Worm (Caenorhabditis elegans) whole organism, late embryonic: ENCODE measurements around the gene mrps-26.

ENCODE experiments used
- F13H6.1 ChIP-seq: sonication (generic microtip); optimal IDR thresholded peaks from 2 replicates; lab custom pipeline; 2016; ENCODE audit warnings: missing genetic modification characterization, missing compliant biosample characterization
- K02D7.2 ChIP-seq: sonication (generic microtip); optimal IDR thresholded peaks from 2 replicates; lab custom pipeline; 2017; ENCODE audit warnings: mild to moderate bottlenecking, missing genetic modification characterization, missing compliant biosample characterization
- ahr-1 ChIP-seq: sonication (generic microtip); optimal IDR thresholded peaks from 2 replicates; lab custom pipeline; 2016; ENCODE audit warnings: missing genetic modification characterization, missing compliant biosample characterization
- ceh-18 ChIP-seq: sonication (generic microtip); optimal IDR thresholded peaks from 2 replicates; lab custom pipeline; 2016; ENCODE audit warnings: missing genetic modification characterization, missing compliant biosample characterization
- ceh-22 ChIP-seq: sonication (generic microtip); optimal IDR thresholded peaks from 2 replicates; lab custom pipeline; 2017; ENCODE audit warnings: missing biosample characterization, missing genetic modification characterization
- ceh-24 ChIP-seq: sonication (generic microtip); optimal IDR thresholded peaks from 2 replicates; lab custom pipeline; 2016; ENCODE audit warnings: mild to moderate bottlenecking, missing genetic modification characterization, missing compliant biosample characterization
- ceh-9 ChIP-seq: sonication (generic microtip); optimal IDR thresholded peaks from 2 replicates; lab custom pipeline; 2016; ENCODE audit warnings: mild to moderate bottlenecking, missing genetic modification characterization, inconsistent platforms, missing compliant biosample characterization
- che-1 ChIP-seq: sonication (generic microtip); optimal IDR thresholded peaks from 2 replicates; lab custom pipeline; 2016; ENCODE audit warnings: mild to moderate bottlenecking, missing genetic modification characterization, missing compliant biosample characterization
- dve-1 ChIP-seq: sonication (generic microtip); optimal IDR thresholded peaks from 2 replicates; lab custom pipeline; 2017; ENCODE audit warnings: antibody characterized with exemption, mild to moderate bottlenecking, missing genetic modification characterization, missing compliant biosample characterization
- elt-2 ChIP-seq: sonication (generic microtip); optimal IDR thresholded peaks from 2 replicates; lab custom pipeline; 2016; ENCODE audit warnings: missing genetic modification reagents, missing genetic modification characterization, missing compliant biosample characterization
- elt-4 ChIP-seq: sonication (generic microtip); optimal IDR thresholded peaks from 2 replicates; lab custom pipeline; 2016; ENCODE audit warnings: missing genetic modification characterization, missing compliant biosample characterization
- ets-4 ChIP-seq: sonication (generic microtip); optimal IDR thresholded peaks from 2 replicates; lab custom pipeline; 2016; ENCODE audit warnings: missing genetic modification characterization, missing compliant biosample characterization
- eyg-1 ChIP-seq: sonication (generic microtip); optimal IDR thresholded peaks from 2 replicates; lab custom pipeline; 2016; ENCODE audit warnings: missing genotype, missing genetic modification characterization, missing compliant biosample characterization
- fax-1 ChIP-seq: sonication (generic microtip); optimal IDR thresholded peaks from 2 replicates; lab custom pipeline; 2016; ENCODE audit warnings: missing genotype, missing genetic modification characterization, missing compliant biosample characterization
- fkh-10 ChIP-seq: fragments of 150-350 bp; optimal IDR thresholded peaks from 2 replicates; lab custom pipeline; 2014; ENCODE audit warnings: missing biosample characterization, missing genetic modification reagents, missing genetic modification characterization
- hlh-13 ChIP-seq: fragments of 200-800 bp; sonication (Bioruptor generic); optimal IDR thresholded peaks from 2 replicates; lab custom pipeline; 2018; ENCODE audit warnings: mild to moderate bottlenecking, missing genetic modification characterization, missing compliant biosample characterization
- hlh-30 ChIP-seq: sonication (generic microtip); optimal IDR thresholded peaks from 2 replicates; lab custom pipeline; 2017; ENCODE audit warnings: antibody characterized with exemption, missing genetic modification characterization, missing compliant biosample characterization; ENCODE audit not compliant: insufficient read depth
- hlh-6 ChIP-seq: sonication (generic microtip); optimal IDR thresholded peaks from 2 replicates; lab custom pipeline; 2016; ENCODE audit warnings: missing genotype, missing genetic modification characterization, missing compliant biosample characterization
- lin-11 ChIP-seq: fragments of 200-800 bp; sonication (Bioruptor generic); optimal IDR thresholded peaks from 2 replicates; lab custom pipeline; 2018; ENCODE audit warnings: mild to moderate bottlenecking, missing genetic modification characterization, missing compliant biosample characterization
- npax-4 ChIP-seq: sonication (generic microtip); optimal IDR thresholded peaks from 2 replicates; lab custom pipeline; 2016; ENCODE audit warnings: missing genetic modification characterization, missing compliant biosample characterization
- odd-2 ChIP-seq: sonication (generic microtip); optimal IDR thresholded peaks from 2 replicates; lab custom pipeline; 2017; ENCODE audit warnings: antibody characterized with exemption, mild to moderate bottlenecking, missing genetic modification characterization, missing compliant biosample characterization
- pat-9 ChIP-seq: fragments of 200-800 bp; sonication (Bioruptor generic); optimal IDR thresholded peaks from 2 replicates; lab custom pipeline; 2018; ENCODE audit warnings: mild to moderate bottlenecking, missing genetic modification characterization, moderate library complexity, missing compliant biosample characterization
- pha-4 ChIP-seq: fragments of 150-350 bp; optimal IDR thresholded peaks from 2 replicates; lab custom pipeline; 2018; ENCODE audit warnings: missing biosample characterization, missing genetic modification reagents, missing genetic modification characterization
- ref-2 ChIP-seq: sonication (generic microtip); optimal IDR thresholded peaks from 2 replicates; lab custom pipeline; 2016; ENCODE audit warnings: missing genetic modification characterization, missing compliant biosample characterization
- rnt-1 ChIP-seq: sonication (generic microtip); optimal IDR thresholded peaks from 2 replicates; lab custom pipeline; 2016; ENCODE audit warnings: missing genetic modification characterization, missing compliant biosample characterization
- sox-2 ChIP-seq: fragments of 200-800 bp; sonication (Bioruptor generic); IDR thresholded peaks from 2 replicates; pipeline ENCODE4 v1.3.6; 2022; ENCODE audit warnings: missing genetic modification reagents, missing genetic modification characterization, missing compliant biosample characterization
- sox-4 ChIP-seq: sonication (generic microtip); optimal IDR thresholded peaks from 2 replicates; lab custom pipeline; 2017; ENCODE audit warnings: mild to moderate bottlenecking, missing genetic modification characterization, inconsistent platforms, missing compliant biosample characterization
- tbx-7 ChIP-seq: sonication (generic microtip); optimal IDR thresholded peaks from 2 replicates; lab custom pipeline; 2016; ENCODE audit warnings: missing genotype, missing genetic modification characterization, missing compliant biosample characterization
- unc-3 ChIP-seq, 2 experiments: fragments of 200-800 bp in 1 of 2; sonication (Bioruptor generic) in 1 of 2; sonication (generic microtip) in 1 of 2; conservative IDR thresholded peaks in 1 of 2; optimal IDR thresholded peaks in 1 of 2; 2 replicates each; pipeline versions ENCODE4 v1.3.6 to Lab custom; 2016 to 2022; ENCODE audit warnings: missing compliant biosample characterization in 2 of 2, missing genetic modification characterization in 2 of 2, missing genetic modification reagents in 1 of 2
- unc-42 ChIP-seq: sonication (generic microtip); optimal IDR thresholded peaks from 2 replicates; lab custom pipeline; 2016; ENCODE audit warnings: missing genotype, missing genetic modification characterization, missing compliant biosample characterization
- unc-55 ChIP-seq: sonication (generic microtip); optimal IDR thresholded peaks from 2 replicates; lab custom pipeline; 2017; ENCODE audit warnings: missing biosample characterization, missing genetic modification reagents, missing genetic modification characterization
- ztf-16 ChIP-seq: sonication (generic microtip); optimal IDR thresholded peaks from 2 replicates; lab custom pipeline; 2017; ENCODE audit warnings: missing genetic modification characterization, missing compliant biosample characterization

The mrps-26 gene

ce11 chrIII:5228839-5229238 lies 5.6 kb upstream of the mrps-26 start:
- TF ChIP-seq unc-42 (no peak), elt-4 (no peak), unc-3 (GFP tag; conservative IDR thresholded peaks at IDR 0.05; lab: Robert Waterston, UW) (no peak), unc-3 (tag; optimal IDR thresholded peaks at IDR 0.05; lab: Kevin White, UChicago) (no peak), ceh-22 (tag; lab: Kevin White, UChicago) (no peak), ref-2 (tag; lab: Kevin White, UChicago) (no peak), ets-4 (tag; lab: Kevin White, UChicago) (no peak), odd-2 (tag; lab: Kevin White, UChicago) (no peak), lin-11 (tag; lab: Kevin White, UChicago) (no peak), F13H6.1 (tag; lab: Kevin White, UChicago) (no peak), ceh-18 (tag; lab: Kevin White, UChicago) (no peak), eyg-1 (tag; lab: Kevin White, UChicago) (no peak), tbx-7 (tag; lab: Kevin White, UChicago) (no peak), pat-9 (no peak), elt-2 (tag; lab: Kevin White, UChicago) (no peak), hlh-13 (GFP tag; lab: Kevin White, UChicago) (no peak), unc-55 (no peak), pha-4 (no peak)

ce11 chrIII:5229511-5230250 lies 4.7 kb upstream of the mrps-26 start:
- TF ChIP-seq sox-4: no peak
- TF ChIP-seq fax-1 (tag; lab: Kevin White, UChicago): no peak
- no peak for TF ChIP-seq F13H6.1 (tag; lab: Kevin White, UChicago)

- TF ChIP-seq hlh-30 (tag; lab: Kevin White, UChicago): no peak
- TF ChIP-seq rnt-1 (tag; lab: Kevin White, UChicago): no peak
These were observed 4.0 kb upstream of the mrps-26 start, which contains the start of gene prmt-5 for ce11 chrIII:5230415-5230814. Gene prmt-5, plus strand, starts transcription at chrIII:5230555.

ce11 chrIII:5233140-5233539 lies 1.3 kb upstream of the mrps-26 start:
- no peak for TF ChIP-seq unc-55

- no peak for TF ChIP-seq dve-1 (tag; lab: Kevin White, UChicago)
- no peak for TF ChIP-seq ztf-16 (tag; lab: Kevin White, UChicago)
- no peak for TF ChIP-seq sox-2 (GFP tag; lab: Robert Waterston, UW)
- no peak for TF ChIP-seq F13H6.1 (tag; lab: Kevin White, UChicago)
- no peak for TF ChIP-seq fkh-10 (GFP tag; lab: Kevin White, UChicago)
- no peak for TF ChIP-seq ceh-9 (tag; lab: Kevin White, UChicago)
- TF ChIP-seq npax-4: no peak
- TF ChIP-seq ahr-1 (tag; lab: Kevin White, UChicago): no peak
- TF ChIP-seq fax-1 (tag; lab: Kevin White, UChicago): no peak
- TF ChIP-seq hlh-6 (tag; lab: Kevin White, UChicago): no peak
- TF ChIP-seq K02D7.2 (tag; lab: Kevin White, UChicago): no peak
- no peak for TF ChIP-seq che-1 (tag; lab: Kevin White, UChicago)
- no peak for TF ChIP-seq ceh-24 (tag; lab: Kevin White, UChicago)
These were observed 1.7 kb downstream of the mrps-26 start, which contains the start of gene prx-10 for ce11 chrIII:5236104-5236503. Gene prx-10, plus strand, starts transcription at chrIII:5236404.
